Worm (Caenorhabditis elegans) whole organism, mixed stage, embryonic: Measurements from ENCODE around the gene nhr-97.
"Not testable (repeated sequence)": the region's sequence is repeated elsewhere in the genome, so short reads cannot be mapped to it uniquely, and the experiment has no call there.

Source experiments
- M03D4.4 ChIP-seq: sonication (generic microtip); optimal IDR thresholded peaks from 2 replicates; lab custom pipeline; 2017; ENCODE audit warnings: mild to moderate bottlenecking, missing genetic modification characterization, missing compliant biosample characterization
- bed-3 ChIP-seq: fragments of 200-800 bp; sonication (Bioruptor generic); optimal IDR thresholded peaks from 3 replicates; lab custom pipeline; 2018; ENCODE audit warnings: mild to moderate bottlenecking, missing genetic modification characterization, moderate library complexity, missing compliant biosample characterization
- ceh-39 ChIP-seq: fragments of 150-350 bp; optimal IDR thresholded peaks from 2 replicates; lab custom pipeline; 2014; ENCODE audit warnings: missing biosample characterization, missing genetic modification characterization
- ceh-43 ChIP-seq: fragments of 200-800 bp; sonication (Bioruptor generic); optimal IDR thresholded peaks from 2 replicates; lab custom pipeline; 2018; ENCODE audit warnings: mild to moderate bottlenecking, missing genetic modification characterization, moderate library complexity, missing compliant biosample characterization
- ceh-83 ChIP-seq: fragments of 200-800 bp; sonication (Bioruptor generic); optimal IDR thresholded peaks from 2 replicates; lab custom pipeline; 2018; ENCODE audit warnings: mild to moderate bottlenecking, missing genetic modification characterization, missing compliant biosample characterization
- cnd-1 ChIP-seq: fragments of 200-800 bp; sonication (Bioruptor generic); optimal IDR thresholded peaks from 2 replicates; lab custom pipeline; 2018; ENCODE audit warnings: mild to moderate bottlenecking, missing genetic modification characterization, missing compliant biosample characterization
- elt-1 ChIP-seq: sonication (generic microtip); optimal IDR thresholded peaks from 2 replicates; lab custom pipeline; 2017; ENCODE audit warnings: missing genetic modification characterization, mild to moderate bottlenecking, missing compliant biosample characterization, antibody characterized with exemption, moderate library complexity, borderline replicate concordance; ENCODE audit not compliant: insufficient read depth
- elt-3 ChIP-seq: fragments of 150-350 bp; optimal IDR thresholded peaks from 2 replicates; lab custom pipeline; 2014; ENCODE audit warnings: missing biosample characterization, missing genetic modification characterization
- hlh-1 ChIP-seq: fragments of 150-350 bp; optimal IDR thresholded peaks from 2 replicates; lab custom pipeline; 2014; ENCODE audit warnings: missing biosample characterization, missing genetic modification reagents, missing genetic modification characterization
- lin-13 ChIP-seq: fragments of 150-350 bp; optimal IDR thresholded peaks from 2 replicates; lab custom pipeline; 2014; ENCODE audit warnings: missing biosample characterization, missing genetic modification characterization
- lin-32 ChIP-seq: fragments of 200-800 bp; sonication (Bioruptor generic); optimal IDR thresholded peaks from 2 replicates; lab custom pipeline; 2018; ENCODE audit warnings: mild to moderate bottlenecking, missing genetic modification characterization, missing compliant biosample characterization
- lsy-2 ChIP-seq: fragments of 150-350 bp; optimal IDR thresholded peaks from 2 replicates; lab custom pipeline; 2014; ENCODE audit warnings: missing biosample characterization, missing genetic modification characterization
- mab-5 ChIP-seq: fragments of 150-350 bp; optimal IDR thresholded peaks from 2 replicates; lab custom pipeline; 2014; ENCODE audit warnings: missing biosample characterization, missing genetic modification characterization
- mep-1 ChIP-seq: fragments of 150-350 bp; optimal IDR thresholded peaks from 2 replicates; lab custom pipeline; 2017; ENCODE audit warnings: missing biosample characterization, missing genetic modification reagents, missing genetic modification characterization, inconsistent platforms
- mls-2 ChIP-seq: sonication (generic microtip); optimal IDR thresholded peaks from 2 replicates; lab custom pipeline; 2016; ENCODE audit warnings: mild to moderate bottlenecking, missing genetic modification characterization, moderate library complexity, missing compliant biosample characterization
- nhr-12 ChIP-seq: fragments of 150-350 bp; optimal IDR thresholded peaks from 2 replicates; lab custom pipeline; 2014; ENCODE audit warnings: missing biosample characterization, missing genetic modification characterization
- nhr-2 ChIP-seq: fragments of 150-350 bp; optimal IDR thresholded peaks from 2 replicates; lab custom pipeline; 2014; ENCODE audit warnings: missing biosample characterization, missing genetic modification characterization
- nhr-237 ChIP-seq: fragments of 150-350 bp; optimal IDR thresholded peaks from 2 replicates; lab custom pipeline; 2014; ENCODE audit warnings: missing biosample characterization, missing genetic modification characterization
- nhr-28 ChIP-seq: fragments of 150-350 bp; optimal IDR thresholded peaks from 2 replicates; lab custom pipeline; 2014; ENCODE audit warnings: missing biosample characterization, missing genetic modification characterization
- pha-4 ChIP-seq: fragments of 150-350 bp; optimal IDR thresholded peaks from 2 replicates; lab custom pipeline; 2018; ENCODE audit warnings: missing biosample characterization, missing genetic modification reagents, missing genetic modification characterization
- sem-2 ChIP-seq: fragments of 200-800 bp; sonication (Bioruptor generic); optimal IDR thresholded peaks from 2 replicates; lab custom pipeline; 2018; ENCODE audit warnings: mild to moderate bottlenecking, missing genetic modification characterization, missing compliant biosample characterization
- snpc-4 ChIP-seq: fragments of 150-350 bp; optimal IDR thresholded peaks from 2 replicates; lab custom pipeline; 2014; ENCODE audit warnings: missing biosample characterization, missing genetic modification characterization
- sptf-1 ChIP-seq: sonication (generic microtip); optimal IDR thresholded peaks from 2 replicates; lab custom pipeline; 2017; ENCODE audit warnings: mild to moderate bottlenecking, missing genetic modification characterization, moderate library complexity, missing compliant biosample characterization
- tbx-8 ChIP-seq: fragments of 200-800 bp; sonication (Bioruptor generic); optimal IDR thresholded peaks from 2 replicates; lab custom pipeline; 2018; ENCODE audit warnings: mild to moderate bottlenecking, missing genetic modification characterization, moderate library complexity, missing compliant biosample characterization
- unc-120 ChIP-seq: sonication (generic microtip); optimal IDR thresholded peaks from 2 replicates; lab custom pipeline; 2017; ENCODE audit warnings: missing genetic modification characterization, missing compliant biosample characterization; ENCODE audit not compliant: poor library complexity, severe bottlenecking
- unc-39 ChIP-seq: fragments of 150-350 bp; optimal IDR thresholded peaks from 2 replicates; lab custom pipeline; 2014; ENCODE audit warnings: missing biosample characterization, missing genetic modification characterization
- zip-8 ChIP-seq: fragments of 150-350 bp; optimal IDR thresholded peaks from 2 replicates; lab custom pipeline; 2014; ENCODE audit warnings: missing biosample characterization, missing genetic modification characterization

nhr-97 gene

DNA sequence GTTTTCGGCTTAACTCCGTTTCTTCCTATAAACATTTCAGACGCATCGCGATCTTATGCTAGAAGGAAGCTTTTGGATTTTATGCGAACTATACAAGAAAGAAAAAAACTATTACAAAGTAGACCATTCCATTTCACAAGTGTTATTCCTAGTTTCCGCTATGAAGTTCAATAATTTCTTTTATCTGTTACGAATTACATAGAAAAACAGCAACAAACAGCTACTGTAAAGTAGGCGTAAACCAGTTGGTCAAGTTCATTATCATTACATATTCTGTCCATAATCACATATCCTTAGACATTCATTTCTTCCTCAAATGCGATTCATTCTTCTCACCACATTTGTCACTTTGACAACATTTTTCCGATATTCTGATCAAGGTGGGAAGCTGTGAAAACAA lies 19.2 kb upstream of the nhr-97 start, which contains the start of gene C28D4.10:
Gene C28D4.10, plus strand, starts transcription at position 301 of the 400 bp plus-strand sequence.
- TF ChIP-seq unc-120 (tag; lab: Kevin White, UChicago) (no peak), zip-8 (tag; lab: Kevin White, UChicago) (no peak), tbx-8 (GFP tag; lab: Kevin White, UChicago) (no peak), nhr-237 (no peak), hlh-1 (tag; lab: Kevin White, UChicago) (no peak), ceh-83 (GFP tag; lab: Kevin White, UChicago) (no peak), unc-39 (tag; lab: Kevin White, UChicago) (no peak)

DNA sequence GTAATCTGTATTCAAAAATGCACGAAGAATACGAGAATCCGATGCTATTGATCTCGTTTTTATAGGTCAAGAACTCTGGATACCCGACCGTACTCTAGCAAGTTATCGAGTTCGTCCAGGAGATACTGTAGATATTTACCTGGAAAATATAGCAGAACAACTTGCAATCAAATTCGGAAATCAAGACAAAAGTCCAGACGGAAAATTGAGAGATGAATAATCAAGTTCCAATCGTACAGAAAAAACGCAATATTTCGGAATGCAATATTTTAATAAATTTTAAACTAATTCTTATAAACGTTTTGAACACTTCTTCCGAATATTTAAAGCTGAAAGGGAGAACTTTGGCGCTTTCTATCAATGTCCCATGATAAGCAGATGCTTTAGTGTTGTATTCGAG lies 18.4 kb upstream of the nhr-97 start:
- TF ChIP-seq pha-4 (tag; lab: Kevin White, UChicago) (no peak), snpc-4 (no peak), zip-8 (tag; lab: Kevin White, UChicago) (no peak), mab-5 (tag; lab: Kevin White, UChicago) (no peak), ceh-39 (tag; lab: Kevin White, UChicago) (no peak), ceh-83 (GFP tag; lab: Kevin White, UChicago) (no peak), M03D4.4 (no peak), elt-3 (no peak), lin-13 (no peak), nhr-2 (tag; lab: Kevin White, UChicago) (no peak), elt-1 (no peak), nhr-12 (tag; lab: Kevin White, UChicago) (no peak), lin-32 (GFP tag; lab: Kevin White, UChicago) (no peak)

ce11 chrIV:9740851-9741549 lies 16.4 kb upstream of the nhr-97 start, which contains the start of gene gln-6:
Gene gln-6 (minus strand): TSS chrIV:9740901.
- TF ChIP-seq lin-32 (GFP tag; lab: Kevin White, UChicago); cnd-1 (tag; lab: Kevin White, UChicago); sem-2 (GFP tag; lab: Kevin White, UChicago): not testable (repeated sequence)
- TF ChIP-seq, all 35 proteins: peak for 0; not testable (repeated sequence) for 35

DNA sequence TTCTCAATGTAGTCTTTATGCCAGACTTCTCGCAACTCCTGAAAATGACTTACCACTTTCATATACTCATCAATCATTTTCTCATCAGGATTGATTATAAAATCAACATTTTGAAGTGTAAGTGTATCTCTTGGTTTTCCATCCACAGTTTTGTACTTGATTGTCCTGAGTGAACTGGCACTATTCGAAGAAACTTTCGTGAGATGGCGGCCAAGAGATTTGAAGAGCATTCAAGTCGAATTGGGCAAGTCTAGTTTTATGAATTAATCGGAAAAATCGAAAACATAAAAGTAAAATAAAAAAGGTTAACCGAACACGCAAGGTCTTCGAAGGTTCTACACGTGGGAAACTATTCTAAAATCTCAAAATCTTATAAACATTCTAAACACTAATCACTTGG lies 14.6 kb upstream of the nhr-97 start, which contains the start of gene C28D4.7:
Gene C28D4.7, minus strand, starts transcription at position 265 of the 400 bp plus-strand sequence.
- TF ChIP-seq mls-2 (no peak), sem-2 (GFP tag; lab: Kevin White, UChicago) (no peak), lsy-2 (tag; lab: Kevin White, UChicago) (no peak), ceh-43 (GFP tag; lab: Kevin White, UChicago) (no peak), mep-1 (tag; lab: Kevin White, UChicago) (no peak), nhr-2 (tag; lab: Kevin White, UChicago) (no peak)
- TF ChIP-seq, all 35 proteins: peak for 0

ce11 chrIV:9744905-9745304 lies 12.5 kb upstream of the nhr-97 start, which contains the start of gene C28D4.4:
Gene C28D4.4 (minus strand): TSS chrIV:9745005.
- TF ChIP-seq ceh-83 (GFP tag; lab: Kevin White, UChicago), result no peak
- TF ChIP-seq zip-8 (tag; lab: Kevin White, UChicago), result no peak
- TF ChIP-seq nhr-28, result no peak
- TF ChIP-seq snpc-4, result no peak
- TF ChIP-seq lsy-2 (tag; lab: Kevin White, UChicago), result no peak
- TF ChIP-seq lin-13, result no peak
- TF ChIP-seq nhr-12 (tag; lab: Kevin White, UChicago), result no peak
- no peak for TF ChIP-seq unc-39 (tag; lab: Kevin White, UChicago)

DNA sequence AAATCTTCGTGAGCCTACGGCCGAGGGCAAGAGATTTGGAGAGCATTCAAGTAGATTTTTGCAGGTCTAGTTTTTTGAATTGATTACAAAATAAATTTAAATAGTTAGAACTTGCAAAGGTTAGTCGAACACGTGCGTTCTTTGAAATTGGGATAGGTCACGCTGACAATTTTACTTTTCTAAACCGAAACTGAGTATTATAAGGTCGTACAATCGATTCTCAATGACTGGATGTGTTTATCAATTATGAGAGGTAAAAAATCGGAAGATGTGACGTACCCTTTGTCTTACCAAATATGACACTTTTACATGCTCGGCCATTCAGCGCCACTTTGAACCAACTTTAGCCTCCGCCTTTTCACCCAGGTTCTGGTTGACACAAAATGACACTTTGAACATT lies 10.7 kb upstream of the nhr-97 start, which contains the start of gene C28D4.5:
Gene C28D4.5, minus strand, starts transcription at position 101 of the 400 bp plus-strand sequence.
- TF ChIP-seq sptf-1 (tag; lab: Kevin White, UChicago) (no peak), mab-5 (tag; lab: Kevin White, UChicago) (no peak), pha-4 (tag; lab: Kevin White, UChicago) (no peak), cnd-1 (tag; lab: Kevin White, UChicago) (no peak), nhr-237 (no peak), sem-2 (GFP tag; lab: Kevin White, UChicago) (no peak), bed-3 (GFP tag; lab: Kevin White, UChicago) (no peak)
